Worm (Caenorhabditis elegans): ENCODE data around the gene tag-275.

DNA sequence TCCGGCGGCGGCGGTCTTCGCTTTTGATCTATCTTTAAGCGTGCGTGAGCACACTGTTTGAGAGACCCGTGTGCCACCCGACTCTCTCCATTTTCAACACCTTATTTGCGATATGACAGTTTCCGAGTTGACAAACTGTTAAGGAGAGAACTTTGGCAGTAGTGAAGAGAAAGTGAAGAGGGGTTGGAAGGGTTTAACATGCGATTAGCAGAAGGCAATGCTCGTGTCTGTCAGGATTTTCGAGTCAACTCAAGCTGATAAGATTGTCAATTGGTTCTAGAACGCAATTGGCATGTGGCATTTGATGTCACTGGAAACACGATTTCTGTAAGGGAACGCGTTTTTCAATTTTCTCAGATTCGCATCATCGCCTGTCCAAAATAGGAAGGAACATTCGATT, 17.0 kb upstream of the tag-275 start:
- TF ChIP-seq ztf-4 (tag; optimal IDR thresholded peaks at IDR 0.05) (no peak), ztf-11 (tag; optimal IDR thresholded peaks at IDR 0.05) (no peak), zag-1 (tag; optimal IDR thresholded peaks at IDR 0.05) (no peak), nhr-11 (tag; optimal IDR thresholded peaks at IDR 0.05) (no peak)
